Worm (Caenorhabditis elegans): Measurements from ENCODE around the gene nspg-6.

DNA sequence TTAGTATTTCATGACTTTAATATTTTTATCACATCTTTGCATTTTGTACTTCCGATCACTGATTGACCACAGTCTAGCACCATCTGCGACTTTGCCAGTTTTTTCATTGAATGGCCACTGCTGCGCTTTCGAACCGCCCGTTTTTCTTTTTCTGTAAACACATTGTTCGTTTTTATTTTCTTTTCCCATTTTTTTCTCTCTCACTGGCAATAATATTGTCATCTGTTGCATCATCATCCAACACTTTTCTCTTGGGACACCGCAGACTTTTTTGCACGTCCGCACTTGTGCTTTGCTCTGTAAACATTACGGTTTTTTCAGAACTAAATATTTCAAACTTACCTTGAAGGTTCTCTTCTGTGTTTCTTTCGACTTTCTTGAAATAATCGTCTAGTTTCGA is 43.9 kb upstream of the nspg-6 start:
- TF ChIP-seq isw-1 (GFP tag; IDR thresholded peaks at IDR 0.05): no peak
- no peak for TF ChIP-seq lir-3 (tag; optimal IDR thresholded peaks at IDR 0.05; ENCODE audit: poor library complexity)
- no peak for TF ChIP-seq zag-1 (tag; optimal IDR thresholded peaks at IDR 0.05)
- no peak for TF ChIP-seq C04F5.9 (tag; optimal IDR thresholded peaks at IDR 0.05)
- no peak for TF ChIP-seq nhr-76 (tag; optimal IDR thresholded peaks at IDR 0.05)
- no peak for TF ChIP-seq C34B4.2 (tag; optimal IDR thresholded peaks at IDR 0.05)
- TF ChIP-seq fos-1 (tag; optimal IDR thresholded peaks at IDR 0.05): no peak
- no peak for TF ChIP-seq ztf-4 (tag; optimal IDR thresholded peaks at IDR 0.05)
- TF ChIP-seq tlp-1 (tag; optimal IDR thresholded peaks at IDR 0.05): no peak
- no peak for TF ChIP-seq ztf-11 (tag; optimal IDR thresholded peaks at IDR 0.05)
- TF ChIP-seq elt-2 (tag; optimal IDR thresholded peaks at IDR 0.05): no peak
- TF ChIP-seq pqm-1 (tag; optimal IDR thresholded peaks at IDR 0.05): no peak
- TF ChIP-seq lin-13 (GFP tag; optimal IDR thresholded peaks at IDR 0.05): no peak
